Worm (Caenorhabditis elegans) whole organism, L3 larva: Measurements from ENCODE around the gene F42G2.7.

Source experiments
- daf-12 ChIP-seq: fragments of 150-350 bp; optimal IDR thresholded peaks from 2 replicates; lab custom pipeline; 2014; ENCODE audit warnings: missing biosample characterization, missing genetic modification reagents, missing genetic modification characterization
- egl-27 ChIP-seq: sonication (generic microtip); optimal IDR thresholded peaks from 4 replicates; lab custom pipeline; 2017; ENCODE audit warnings: missing biosample characterization, missing genetic modification reagents, missing genetic modification characterization
- elt-1 ChIP-seq: fragments of 150-350 bp; optimal IDR thresholded peaks from 2 replicates; lab custom pipeline; 2014; ENCODE audit warnings: missing biosample characterization, missing genetic modification characterization
- jun-1 ChIP-seq: fragments of 150-350 bp; optimal IDR thresholded peaks from 2 replicates; lab custom pipeline; 2014; ENCODE audit warnings: missing biosample characterization, missing genetic modification reagents, missing genetic modification characterization
- nhr-28 ChIP-seq: fragments of 150-350 bp; optimal IDR thresholded peaks from 2 replicates; lab custom pipeline; 2014; ENCODE audit warnings: missing biosample characterization, missing genetic modification characterization
- nhr-76 ChIP-seq: fragments of 150-350 bp; sonication (generic microtip); optimal IDR thresholded peaks from 5 replicates; lab custom pipeline; 2014; ENCODE audit warnings: missing biosample characterization, missing genetic modification characterization
- snpc-4 ChIP-seq: fragments of 150-350 bp; optimal IDR thresholded peaks from 2 replicates; lab custom pipeline; 2014; ENCODE audit warnings: missing biosample characterization, missing genetic modification characterization
- ztf-11 ChIP-seq: fragments of 150-350 bp; optimal IDR thresholded peaks from 2 replicates; lab custom pipeline; 2014; ENCODE audit warnings: missing biosample characterization, missing genetic modification characterization

DNA sequence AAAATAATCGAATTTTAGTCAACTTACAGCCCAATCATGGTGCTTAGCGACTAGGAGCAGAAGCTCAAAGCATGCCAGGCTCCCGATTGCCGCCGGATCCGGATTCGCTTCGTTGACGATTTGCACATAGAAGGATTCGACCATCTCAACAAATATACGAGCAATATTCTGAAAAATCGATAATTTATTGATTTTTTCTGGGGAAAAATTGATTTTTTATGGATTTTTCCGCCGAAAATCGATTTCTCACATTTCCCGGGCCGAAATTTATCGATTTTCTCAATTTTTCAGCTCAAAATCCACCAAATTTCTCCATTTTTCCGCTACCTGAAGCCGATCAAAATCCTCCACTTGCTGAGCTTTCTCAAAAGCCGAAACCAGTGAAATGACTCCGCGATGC, 50.9 kb downstream of the F42G2.7 start:
- TF ChIP-seq egl-27 (tag; lab: Kevin White, UChicago) (no peak), jun-1 (tag; lab: Kevin White, UChicago) (no peak), elt-1 (no peak), daf-12 (tag; lab: Kevin White, UChicago) (no peak), snpc-4 (tag; lab: Kevin White, UChicago) (no peak), nhr-28 (tag; lab: Kevin White, UChicago) (no peak), ztf-11 (no peak), nhr-76 (tag; lab: Kevin White, UChicago) (no peak)
